Fruit fly (Drosophila melanogaster): ENCODE data around the gene Rph.

The Rph gene

DNA sequence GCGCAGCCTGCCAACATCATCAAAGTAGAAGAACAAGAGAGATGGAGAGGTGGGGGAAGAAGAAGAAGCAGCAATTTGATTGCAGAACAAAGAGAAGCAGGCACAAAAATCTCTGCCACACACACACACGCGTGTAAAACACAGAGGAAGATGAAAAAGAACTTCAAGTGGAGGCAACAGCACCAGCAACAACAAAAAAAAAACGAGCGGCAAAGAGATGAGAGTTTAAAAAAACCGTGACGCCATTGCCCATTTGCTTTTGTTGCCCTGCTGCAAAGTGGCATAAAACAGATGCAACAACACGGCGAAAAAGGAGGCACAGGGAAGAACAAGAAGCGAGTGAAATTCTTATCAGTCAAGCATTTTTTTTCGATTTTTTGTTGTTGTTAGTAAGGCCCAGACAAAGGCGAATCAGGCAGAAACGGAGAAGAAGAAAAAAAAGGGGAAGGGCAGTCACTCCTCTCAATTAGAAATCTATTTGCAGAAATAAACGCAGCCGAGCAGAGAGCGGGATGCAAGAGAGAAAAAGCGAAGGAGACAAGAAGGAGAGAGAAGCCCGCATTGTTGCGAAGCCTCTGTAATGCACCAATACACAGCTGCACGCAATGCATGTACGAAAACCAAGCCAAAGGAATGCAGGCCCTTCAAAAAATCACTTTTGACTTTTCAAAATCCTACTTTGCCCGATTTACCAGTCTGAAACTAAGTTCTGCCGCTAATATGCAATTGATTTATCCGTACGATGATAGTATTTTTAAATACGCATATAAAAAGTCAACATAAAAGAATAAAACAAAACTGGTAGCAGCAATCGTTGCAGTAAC, 15.5 kb downstream of the Rph start:
- TF ChIP-seq Fer2 (tag; optimal IDR thresholded peaks at IDR 0.05) (no peak), crol (GFP tag; IDR thresholded peaks at IDR 0.05) (0 out of 2 replicates have a peak, but pooled peaks have one; percentile 34), CG33213 (GFP tag; optimal IDR thresholded peaks at IDR 0.05) (no peak), CG7839 (tag; optimal IDR thresholded peaks at IDR 0.05) (no peak), CG4360 (GFP tag; IDR thresholded peaks at IDR 0.05) (peak; percentile 72), Dek (tag; optimal IDR thresholded peaks at IDR 0.05) (no peak), cg (GFP tag; optimal IDR thresholded peaks at IDR 0.05) (peak; percentile 37), tin (GFP tag; optimal IDR thresholded peaks at IDR 0.05) (no peak), CG15479 (GFP tag; optimal IDR thresholded peaks at IDR 0.05) (peak; percentile 58), Sox102F (GFP tag; optimal IDR thresholded peaks at IDR 0.05) (no peak), hkb (optimal IDR thresholded peaks at IDR 0.05) (no peak), hkb (GFP tag; IDR thresholded peaks at IDR 0.05) (no peak), CG1603 (tag; optimal IDR thresholded peaks at IDR 0.05) (no peak), lilli (GFP tag; optimal IDR thresholded peaks at IDR 0.05) (no peak), otp (GFP tag; IDR thresholded peaks at IDR 0.05) (no peak), nom (GFP tag; optimal IDR thresholded peaks at IDR 0.05) (peak; percentile 74), psq (GFP tag; optimal IDR thresholded peaks at IDR 0.05) (peak; percentile 2), CG11560 (tag; IDR thresholded peaks at IDR 0.05) (no peak), Trl (optimal IDR thresholded peaks at IDR 0.05) (peak; percentile 10 to 51), Trl (GFP tag; optimal IDR thresholded peaks at IDR 0.05) (no peak), bsh (GFP tag; optimal IDR thresholded peaks at IDR 0.05) (peak in 1 of 2 experiments; percentile 70), CG17385 (GFP tag; optimal IDR thresholded peaks at IDR 0.05) (peak; percentile 84), nau (GFP tag; optimal IDR thresholded peaks at IDR 0.05) (no peak), CG11093 (GFP tag; IDR thresholded peaks at IDR 0.05) (no peak), Blimp-1 (GFP tag; optimal IDR thresholded peaks at IDR 0.05) (no peak), Elba2 (GFP tag; optimal IDR thresholded peaks at IDR 0.05) (peak; percentile 30), CG1832 (GFP tag; optimal IDR thresholded peaks at IDR 0.05) (no peak), insv (GFP tag; optimal IDR thresholded peaks at IDR 0.05) (peak in 1 of 2 experiments; percentile 82), ATbp (GFP tag; optimal IDR thresholded peaks at IDR 0.05) (no peak), aop (GFP tag; IDR thresholded peaks at IDR 0.05) (no peak), sqz (GFP tag; optimal IDR thresholded peaks at IDR 0.05) (peak; percentile 85), CG11695 (GFP tag; IDR thresholded peaks at IDR 0.05) (no peak), Drgx (GFP tag; IDR thresholded peaks at IDR 0.05) (peak; percentile 46; the same call in 1 of the 2 replicates), CG17912 (GFP tag; optimal IDR thresholded peaks at IDR 0.05) (no peak), CG13894 (tag; optimal IDR thresholded peaks at IDR 0.05) (no peak), corto (GFP tag; optimal IDR thresholded peaks at IDR 0.05) (peak; percentile 16), gro (GFP tag; optimal IDR thresholded peaks at IDR 0.05) (no peak), pros (GFP tag; optimal IDR thresholded peaks at IDR 0.05) (peak; percentile 18), gcm (GFP tag; optimal IDR thresholded peaks at IDR 0.05) (peak; percentile 70), org-1 (GFP tag; optimal IDR thresholded peaks at IDR 0.05) (no peak), CG8281 (tag; optimal IDR thresholded peaks at IDR 0.05) (no peak), Meics (GFP tag; optimal IDR thresholded peaks at IDR 0.05) (no peak), tna (GFP tag; IDR thresholded peaks at IDR 0.05; ENCODE audit: partially characterized antibody) (no peak), Hey (tag; optimal IDR thresholded peaks at IDR 0.05) (no peak), pfk (GFP tag; optimal IDR thresholded peaks at IDR 0.05) (no peak), CG1602 (GFP tag; optimal IDR thresholded peaks at IDR 0.05) (no peak), odd (GFP tag; optimal IDR thresholded peaks at IDR 0.05) (no peak)

Measured in whole organism, embryonic.